Worm (Caenorhabditis elegans): Measurements from ENCODE around the gene K02E7.12.

- TF ChIP-seq B0261.1 (tag; optimal IDR thresholded peaks at IDR 0.05): no peak
- no peak for TF ChIP-seq unc-62 (GFP tag; optimal IDR thresholded peaks at IDR 0.05)
- no peak for TF ChIP-seq Y53F4B.3 (GFP tag; IDR thresholded peaks at IDR 0.05)
These were observed 1.1 kb downstream of the K02E7.12 start, which contains the start of gene K02E7.4 for ce11 chrII:1072106-1072505.
